Fruit fly (Drosophila melanogaster) whole organism, prepupa: Measurements from ENCODE around the gene CG17344.
A peak's percentile ranks its signal among the peaks of the same experiment; 100 is the strongest.

Experiments
- CG10631 ChIP-seq: fragments of 200-800 bp; sonication (Bioruptor generic); optimal IDR thresholded peaks from 2 replicates; lab custom pipeline; 2016; ENCODE audit warnings: missing biosample characterization, missing genetic modification characterization
- CG1621 ChIP-seq: fragments of 200-800 bp; sonication (Bioruptor generic); optimal IDR thresholded peaks from 3 replicates; lab custom pipeline; 2018; ENCODE audit warnings: missing biosample characterization, mild to moderate bottlenecking, missing genetic modification characterization
- CG16779 ChIP-seq: fragments of 200-800 bp; sonication (Bioruptor generic); optimal IDR thresholded peaks from 3 replicates; lab custom pipeline; 2017; ENCODE audit warnings: missing biosample characterization, mild to moderate bottlenecking, missing genetic modification characterization
- CG3032 ChIP-seq: fragments of 200-800 bp; optimal IDR thresholded peaks from 2 replicates; lab custom pipeline; 2019; ENCODE audit warnings: missing biosample characterization, mild to moderate bottlenecking, missing genetic modification characterization, moderate library complexity
- CG31627 ChIP-seq: fragments of 200-800 bp; sonication (Bioruptor generic); optimal IDR thresholded peaks from 3 replicates; lab custom pipeline; 2016; ENCODE audit warnings: missing biosample characterization, missing genetic modification characterization
- CG32006 ChIP-seq: fragments of 200-800 bp; sonication (Bioruptor generic); optimal IDR thresholded peaks from 3 replicates; lab custom pipeline; 2017; ENCODE audit warnings: missing biosample characterization, mild to moderate bottlenecking, missing genetic modification characterization
- CG34406 ChIP-seq: fragments of 200-800 bp; sonication (Bioruptor generic); optimal IDR thresholded peaks from 3 replicates; lab custom pipeline; 2016; ENCODE audit warnings: missing biosample characterization, missing genetic modification characterization
- CG3919 ChIP-seq: fragments of 200-800 bp; sonication (Bioruptor generic); optimal IDR thresholded peaks from 3 replicates; lab custom pipeline; 2016; ENCODE audit warnings: missing biosample characterization, missing genetic modification characterization
- CG4318 ChIP-seq: fragments of 200-800 bp; sonication (Bioruptor generic); optimal IDR thresholded peaks from 3 replicates; lab custom pipeline; 2017; ENCODE audit warnings: missing biosample characterization, mild to moderate bottlenecking, missing genetic modification characterization
- CG6163 ChIP-seq: fragments of 200-800 bp; sonication (Bioruptor generic); IDR thresholded peaks from 3 replicates; pipeline ENCODE4 v1.3.6; 2022; ENCODE audit warnings: missing biosample characterization, missing genetic modification characterization
- CG6792 ChIP-seq: fragments of 200-800 bp; sonication (Bioruptor generic); optimal IDR thresholded peaks from 3 replicates; lab custom pipeline; 2016; ENCODE audit warnings: missing biosample characterization, missing genetic modification characterization
- CG6808 ChIP-seq: fragments of 200-800 bp; sonication (Bioruptor generic); optimal IDR thresholded peaks from 3 replicates; lab custom pipeline; 2017; ENCODE audit warnings: missing biosample characterization, missing genetic modification characterization, mild to moderate bottlenecking, moderate library complexity, missing genetic modification reagents
- CG6854 ChIP-seq: fragments of 200-800 bp; sonication (Bioruptor generic); optimal IDR thresholded peaks from 2 replicates; lab custom pipeline; 2017; ENCODE audit warnings: missing biosample characterization, mild to moderate bottlenecking, missing genetic modification characterization
- CG7368 ChIP-seq: fragments of 200-800 bp; sonication (Bioruptor generic); optimal IDR thresholded peaks from 3 replicates; lab custom pipeline; 2016; ENCODE audit warnings: missing biosample characterization, missing genetic modification characterization
- CG8119 ChIP-seq: fragments of 200-800 bp; sonication (Bioruptor generic); IDR thresholded peaks from 3 replicates; pipeline ENCODE4 v1.3.6; 2022; ENCODE audit warnings: missing biosample characterization, missing genetic modification characterization
- CG8319 ChIP-seq: fragments of 200-800 bp; sonication (Bioruptor generic); optimal IDR thresholded peaks from 3 replicates; lab custom pipeline; 2016; ENCODE audit warnings: missing biosample characterization, missing genetic modification characterization
- CG9139 ChIP-seq: fragments of 200-800 bp; sonication (Bioruptor generic); optimal IDR thresholded peaks from 3 replicates; lab custom pipeline; 2017; ENCODE audit warnings: missing biosample characterization, mild to moderate bottlenecking, missing genetic modification characterization
- Eip78C ChIP-seq: fragments of 200-800 bp; sonication (Bioruptor generic); peaks from one replicate; lab custom pipeline; 2016; ENCODE audit warnings: missing biosample characterization, missing genetic modification characterization
- Ets21C ChIP-seq: fragments of 200-800 bp; sonication (Bioruptor generic); optimal IDR thresholded peaks from 3 replicates; lab custom pipeline; 2016; ENCODE audit warnings: missing biosample characterization, missing genetic modification characterization
- Ets96B ChIP-seq: fragments of 200-800 bp; optimal IDR thresholded peaks from 2 replicates; lab custom pipeline; 2019; ENCODE audit warnings: missing biosample characterization, mild to moderate bottlenecking, missing genetic modification characterization, moderate library complexity
- Hr39 ChIP-seq: fragments of 200-800 bp; sonication (Bioruptor generic); optimal IDR thresholded peaks from 2 replicates; lab custom pipeline; 2016; ENCODE audit warnings: missing biosample characterization, missing genetic modification characterization
- Hr4 ChIP-seq: fragments of 200-800 bp; sonication (Bioruptor generic); optimal IDR thresholded peaks from 3 replicates; lab custom pipeline; 2016; ENCODE audit warnings: missing biosample characterization, missing genetic modification characterization
- Met ChIP-seq: fragments of 200-800 bp; sonication (Bioruptor generic); optimal IDR thresholded peaks from 3 replicates; lab custom pipeline; 2016; ENCODE audit warnings: missing biosample characterization, missing genetic modification characterization
- OdsH ChIP-seq: fragments of 200-800 bp; sonication (Bioruptor generic); optimal IDR thresholded peaks from 3 replicates; lab custom pipeline; 2016; ENCODE audit warnings: missing biosample characterization, missing genetic modification characterization
- Smox ChIP-seq: fragments of 200-800 bp; sonication (Bioruptor generic); optimal IDR thresholded peaks from 3 replicates; lab custom pipeline; 2016; ENCODE audit warnings: missing biosample characterization, missing genetic modification characterization
- Sox102F ChIP-seq: fragments of 200-800 bp; sonication (Bioruptor generic); optimal IDR thresholded peaks from 2 replicates; lab custom pipeline; 2016; ENCODE audit warnings: missing biosample characterization, mild to moderate bottlenecking, missing genetic modification characterization
- Sox14 ChIP-seq: fragments of 200-800 bp; sonication (Bioruptor generic); optimal IDR thresholded peaks from 3 replicates; lab custom pipeline; 2016; ENCODE audit warnings: missing biosample characterization, missing genetic modification characterization
- achi ChIP-seq: fragments of 200-800 bp; sonication (Bioruptor generic); optimal IDR thresholded peaks from 3 replicates; lab custom pipeline; 2016; ENCODE audit warnings: missing biosample characterization, missing genetic modification characterization
- acj6 ChIP-seq: fragments of 200-800 bp; sonication (Bioruptor generic); optimal IDR thresholded peaks from 3 replicates; lab custom pipeline; 2016; ENCODE audit warnings: missing biosample characterization, missing genetic modification characterization
- cyc ChIP-seq: fragments of 200-800 bp; sonication (Bioruptor generic); optimal IDR thresholded peaks from 3 replicates; lab custom pipeline; 2016; ENCODE audit warnings: missing biosample characterization, missing genetic modification characterization
- dsx ChIP-seq: fragments of 200-800 bp; optimal IDR thresholded peaks from 3 replicates; lab custom pipeline; 2019; ENCODE audit warnings: missing biosample characterization, mild to moderate bottlenecking, missing genetic modification characterization, moderate library complexity; ENCODE audit not compliant: poor library complexity, severe bottlenecking
- esn ChIP-seq: fragments of 200-800 bp; sonication (Bioruptor generic); optimal IDR thresholded peaks from 2 replicates; lab custom pipeline; 2016; ENCODE audit warnings: missing biosample characterization, mild to moderate bottlenecking, missing genetic modification characterization, moderate library complexity
- fd59A ChIP-seq: fragments of 200-800 bp; sonication (Bioruptor generic); optimal IDR thresholded peaks from 2 replicates; lab custom pipeline; 2017; ENCODE audit warnings: missing biosample characterization, mild to moderate bottlenecking, missing genetic modification characterization, missing genetic modification reagents
- fd85E ChIP-seq: fragments of 200-800 bp; sonication (Bioruptor generic); optimal IDR thresholded peaks from 3 replicates; lab custom pipeline; 2016; ENCODE audit warnings: missing biosample characterization, missing genetic modification characterization
- fkh ChIP-seq: fragments of 200-800 bp; sonication (Bioruptor generic); optimal IDR thresholded peaks from 3 replicates; lab custom pipeline; 2017; ENCODE audit warnings: missing biosample characterization, mild to moderate bottlenecking, missing genetic modification characterization, moderate library complexity
- lz ChIP-seq: fragments of 200-800 bp; sonication (Bioruptor generic); optimal IDR thresholded peaks from 3 replicates; lab custom pipeline; 2016; ENCODE audit warnings: missing biosample characterization, missing genetic modification characterization
- pdm3 ChIP-seq: fragments of 200-800 bp; sonication (Bioruptor generic); optimal IDR thresholded peaks from 3 replicates; lab custom pipeline; 2016; ENCODE audit warnings: missing biosample characterization, missing genetic modification characterization
- salr ChIP-seq, 2 experiments: fragments of 200-800 bp; sonication (Bioruptor generic); optimal IDR thresholded peaks; 3 replicates each; lab custom pipeline; 2016 to 2018; ENCODE audit warnings: missing biosample characterization in 2 of 2, missing genetic modification characterization in 2 of 2, mild to moderate bottlenecking in 1 of 2
- ss ChIP-seq, 2 experiments: fragments of 200-800 bp; sonication (Bioruptor generic); optimal IDR thresholded peaks; 2 replicates in 1 of 2; 3 replicates in 1 of 2; lab custom pipeline; 2017 to 2018; ENCODE audit warnings: mild to moderate bottlenecking in 2 of 2, missing biosample characterization in 2 of 2, missing genetic modification characterization in 2 of 2, moderate library complexity in 1 of 2
- topi ChIP-seq: fragments of 200-800 bp; sonication (Bioruptor generic); optimal IDR thresholded peaks from 3 replicates; lab custom pipeline; 2016; ENCODE audit warnings: missing biosample characterization, missing genetic modification characterization

Gene CG17344

DNA sequence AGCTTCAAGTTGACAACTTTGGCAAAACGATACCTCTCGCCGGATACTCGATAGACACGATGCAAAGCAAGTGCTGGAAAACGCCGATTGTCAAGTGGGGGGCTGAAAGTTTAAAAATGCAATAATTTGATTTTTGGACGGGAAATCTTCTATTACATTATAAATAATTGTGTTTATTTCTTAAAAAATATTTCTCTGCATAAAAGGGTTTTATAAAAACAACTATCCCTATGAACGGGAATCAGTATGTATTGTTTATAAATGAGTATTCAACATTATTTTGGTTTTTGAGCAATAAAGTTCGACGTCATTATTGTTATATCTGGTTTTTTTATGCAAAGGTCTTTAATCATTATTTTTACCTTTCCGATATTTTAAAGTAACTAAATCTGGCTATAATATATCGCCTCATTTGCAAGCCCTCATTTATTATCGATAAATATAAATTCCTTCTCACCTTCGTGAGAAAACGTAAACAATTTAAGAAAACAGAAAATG is 30.1 kb downstream of the CG17344 start, which contains the start of the genes AsnRS and DCTN6-p27 (continued):
- TF ChIP-seq CG16779 (tag; lab: Kevin White, UChicago) = no peak
- no peak for TF ChIP-seq CG6808 (GFP tag; lab: Kevin White, UChicago)
- TF ChIP-seq salr (GFP tag; optimal IDR thresholded peaks at IDR 0.05; lab: Kevin White, UChicago) = peak in 1 of 2 experiments; percentile 23
- TF ChIP-seq CG6163 = peak; percentile 61; the same call in 2 of the 3 replicates
- TF ChIP-seq CG34406 (GFP tag; lab: Kevin White, UChicago) = peak; percentile 58
- no peak for TF ChIP-seq fd85E
- peak; percentile 49 for TF ChIP-seq CG1621 (tag; lab: Kevin White, UChicago)
- no peak for TF ChIP-seq CG8119 (GFP tag; lab: Robert Waterston, UW)

DNA sequence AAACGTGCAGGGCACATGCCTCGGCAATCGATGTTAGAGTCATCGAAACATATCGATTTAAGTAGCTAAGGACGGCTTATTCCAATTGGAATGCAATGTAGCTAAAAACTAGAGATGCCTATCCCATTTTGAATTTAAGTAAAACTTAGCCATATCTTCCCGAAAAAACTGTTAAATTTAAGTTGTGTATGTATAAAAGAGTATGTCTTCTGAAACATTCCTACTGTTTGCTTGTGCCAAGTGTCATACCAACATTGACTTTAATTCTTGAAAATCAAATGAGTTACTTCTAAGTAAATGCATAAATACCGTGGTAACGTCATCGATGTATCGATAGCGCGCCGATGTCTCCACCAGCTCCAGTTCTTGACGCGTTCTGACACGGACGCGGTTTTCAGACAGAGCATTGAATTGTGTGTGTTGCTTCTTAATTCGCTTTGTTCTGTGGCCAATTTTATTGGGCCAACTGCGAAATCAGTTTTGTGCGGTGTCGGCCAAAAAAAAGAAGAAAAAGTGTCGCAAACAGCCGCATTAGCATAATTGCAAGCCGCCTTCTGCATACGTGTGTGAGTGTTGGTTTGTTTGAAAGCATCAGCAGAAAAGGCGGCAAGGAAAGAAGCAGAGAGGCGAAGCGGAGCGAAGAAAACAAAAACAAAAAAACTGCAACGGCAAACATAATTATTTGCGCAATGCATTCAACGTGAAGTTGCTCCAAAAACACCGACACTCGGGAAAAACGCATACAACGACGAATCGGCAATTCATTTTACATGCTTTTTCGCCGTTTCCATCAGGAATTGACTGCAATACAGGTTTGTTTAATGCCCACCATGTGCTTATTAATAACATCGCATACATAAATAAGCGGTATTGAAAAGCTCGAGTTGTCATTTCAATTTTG is 31.9 kb downstream of the CG17344 start, which contains the start of gene brat:
TSS of gene brat (plus strand) at position 352 of the 901 bp plus-strand sequence.
- TF ChIP-seq Smox (GFP tag; lab: Kevin White, UChicago) (peak; percentile 16), fd85E (no peak), CG32006 (peak; percentile 30), fd59A (GFP tag; lab: Kevin White, UChicago) (no peak), fkh (peak; percentile 85), OdsH (GFP tag; lab: Kevin White, UChicago) (peak; percentile 54), Ets21C (peak; percentile 61), esn (GFP tag; lab: Kevin White, UChicago) (peak; percentile 72), CG6163 (0 out of 3 replicates have a peak, but pooled peaks have one; percentile 8), CG4318 (GFP tag; lab: Kevin White, UChicago) (no peak), CG10631 (GFP tag; lab: Kevin White, UChicago) (peak; percentile 54), CG9139 (GFP tag; lab: Kevin White, UChicago) (no peak), lz (peak; percentile 74), Met (GFP tag; lab: Kevin White, UChicago) (peak; percentile 58), CG3919 (GFP tag; lab: Kevin White, UChicago) (peak; percentile 39), CG8319 (peak; percentile 28), CG3032 (peak; percentile 50), achi (peak; percentile 38), Eip78C (GFP tag; lab: Kevin White, UChicago) (peak; percentile 72), CG6854 (GFP tag; lab: Kevin White, UChicago) (no peak), cyc (peak; percentile 56), CG7368 (no peak), pdm3 (GFP tag; lab: Kevin White, UChicago) (peak; percentile 54), topi (GFP tag; lab: Kevin White, UChicago) (peak; percentile 65), Hr4 (peak; percentile 57), CG34406 (GFP tag; lab: Kevin White, UChicago) (peak; percentile 18), Hr39 (GFP tag; lab: Kevin White, UChicago) (peak; percentile 60), dsx (no peak), ss (GFP tag; optimal IDR thresholded peaks at IDR 0.05; lab: Kevin White, UChicago) (peak in 1 of 2 experiments; percentile 21), acj6 (GFP tag; lab: Kevin White, UChicago) (peak; percentile 47), CG31627 (peak; percentile 62), Sox14 (GFP tag; lab: Kevin White, UChicago) (peak; percentile 64), Ets96B (tag; lab: Kevin White, UChicago) (peak; percentile 29), Sox102F (GFP tag; lab: Kevin White, UChicago) (peak; percentile 36), CG6792 (no peak)
